Fruit fly (Drosophila melanogaster) whole organism: ENCODE data around the gene CG13054.

Experiments used
- CG8478 ChIP-seq: fragments of >200 bp; optimal IDR thresholded peaks from 2 replicates; lab custom pipeline; 2018; ENCODE audit warnings: inconsistent platforms
- Dll ChIP-seq: fragments of >200 bp; optimal IDR thresholded peaks from 2 replicates; lab custom pipeline; 2017
- EcR ChIP-seq, 2 experiments: fragments of >200 bp; optimal IDR thresholded peaks; 2 replicates each; lab custom pipeline; 2017; ENCODE audit warnings: missing biosample characterization in 2 of 2, missing genetic modification characterization in 2 of 2, missing genetic modification reagents in 2 of 2
- pan ChIP-seq: fragments of >200 bp; optimal IDR thresholded peaks from 2 replicates; lab custom pipeline; 2017
- psq ChIP-seq: fragments of >200 bp; optimal IDR thresholded peaks from 2 replicates; lab custom pipeline; 2017
- usp ChIP-seq: fragments of >200 bp; optimal IDR thresholded peaks from 2 replicates; lab custom pipeline; 2017; ENCODE audit warnings: missing biosample characterization, missing genetic modification characterization, mixed read lengths

dm6 chr3L:16228659-16229205 lies 28.3 kb downstream of the CG13054 start, which contains the start of gene Tmx3:
- no peak for TF ChIP-seq Dll
- no peak for TF ChIP-seq EcR (GFP tag; optimal IDR thresholded peaks at IDR 0.05; lab: Kevin White, UChicago)
- no peak for TF ChIP-seq CG8478 (lab: Kevin White, UChicago)
- no peak for TF ChIP-seq usp
- no peak for TF ChIP-seq pan (lab: Kevin White, UChicago)
- TF ChIP-seq psq (lab: Kevin White, UChicago) = no peak
